Worm (Caenorhabditis elegans) whole organism, L4 larva: ENCODE data around the gene R07E3.7.
A peak's percentile ranks its signal among the peaks of the same experiment; 100 is the strongest.

Source experiments
- F49E8.2 ChIP-seq: sonication (generic microtip); optimal IDR thresholded peaks from 2 replicates; lab custom pipeline; 2016; ENCODE audit warnings: missing compliant biosample characterization, mild to moderate bottlenecking, missing genetic modification characterization, borderline replicate concordance
- Y48G9A.11 ChIP-seq: fragments of 200-800 bp; sonication (Bioruptor generic); IDR thresholded peaks from 2 replicates; pipeline ENCODE4 v1.3.6; 2022; ENCODE audit warnings: missing genetic modification reagents, missing genetic modification characterization, missing compliant biosample characterization
- ZK546.5 ChIP-seq, 2 experiments: sonication (generic microtip); optimal IDR thresholded peaks; 2 replicates each; lab custom pipeline; 2017; ENCODE audit warnings: missing biosample characterization in 2 of 2, missing genetic modification characterization in 2 of 2
- aha-1 ChIP-seq: fragments of 150-350 bp; peaks from one replicate; lab custom pipeline; 2014; ENCODE audit warnings: missing biosample characterization, missing genetic modification characterization
- attf-4 ChIP-seq: sonication (generic microtip); optimal IDR thresholded peaks from 3 replicates; lab custom pipeline; 2017; ENCODE audit warnings: missing biosample characterization, missing genetic modification characterization
- ceh-44 ChIP-seq: fragments of 200-800 bp; sonication (Bioruptor generic); IDR thresholded peaks from 2 replicates; pipeline ENCODE4 v1.3.6; 2022; ENCODE audit warnings: missing genetic modification reagents, missing genetic modification characterization, missing compliant biosample characterization
- dmd-8 ChIP-seq: fragments of 200-800 bp; sonication (Bioruptor generic); IDR thresholded peaks from 2 replicates; pipeline ENCODE4 v1.3.6; 2022; ENCODE audit warnings: missing genetic modification characterization, missing compliant biosample characterization
- dmd-9 ChIP-seq: fragments of 200-800 bp; sonication (Bioruptor generic); IDR thresholded peaks from 2 replicates; pipeline ENCODE4 v1.3.6; 2022; ENCODE audit warnings: missing genetic modification reagents, missing genetic modification characterization, missing compliant biosample characterization
- duxl-1 ChIP-seq: sonication (generic microtip); optimal IDR thresholded peaks from 2 replicates; lab custom pipeline; 2016; ENCODE audit warnings: mild to moderate bottlenecking, missing genetic modification characterization, moderate library complexity, missing compliant biosample characterization; ENCODE audit not compliant: poor library complexity
- egl-27 ChIP-seq: sonication (generic microtip); optimal IDR thresholded peaks from 3 replicates; lab custom pipeline; 2017; ENCODE audit warnings: missing biosample characterization, missing genetic modification reagents, missing genetic modification characterization
- egl-43 ChIP-seq: fragments of 200-800 bp; sonication (Bioruptor generic); IDR thresholded peaks from 2 replicates; pipeline ENCODE4 v1.3.6; 2022; ENCODE audit warnings: missing genetic modification reagents, missing genetic modification characterization, missing compliant biosample characterization
- fkh-10 ChIP-seq: fragments of 150-350 bp; optimal IDR thresholded peaks from 2 replicates; lab custom pipeline; 2014; ENCODE audit warnings: missing biosample characterization, missing genetic modification reagents, missing genetic modification characterization
- gei-8 ChIP-seq: fragments of 200-800 bp; sonication (Bioruptor generic); optimal IDR thresholded peaks from 2 replicates; lab custom pipeline; 2018; ENCODE audit warnings: mild to moderate bottlenecking, missing genetic modification characterization, missing compliant biosample characterization
- hif-1 ChIP-seq, 2 experiments: sonication (generic microtip); optimal IDR thresholded peaks; 2 replicates each; lab custom pipeline; 2016 to 2017; ENCODE audit warnings: missing compliant biosample characterization in 2 of 2, missing genetic modification characterization in 2 of 2, missing genetic modification reagents in 2 of 2, missing genotype in 2 of 2, mild to moderate bottlenecking in 1 of 2
- hlh-11 ChIP-seq: fragments of 200-800 bp; sonication (Bioruptor generic); optimal IDR thresholded peaks from 2 replicates; lab custom pipeline; 2018; ENCODE audit warnings: mild to moderate bottlenecking, missing genetic modification characterization, missing compliant biosample characterization
- hmg-1.1 ChIP-seq: fragments of 200-800 bp; sonication (Bioruptor generic); IDR thresholded peaks from 2 replicates; pipeline ENCODE4 v1.3.6; 2022; ENCODE audit warnings: missing genetic modification reagents, missing genetic modification characterization, missing compliant biosample characterization
- lin-1 ChIP-seq: fragments of 200-800 bp; sonication (Bioruptor generic); IDR thresholded peaks from 2 replicates; pipeline ENCODE4 v1.3.6; 2022; ENCODE audit warnings: missing genetic modification reagents, missing genetic modification characterization, missing compliant biosample characterization
- lin-13 ChIP-seq: fragments of 150-350 bp; optimal IDR thresholded peaks from 2 replicates; lab custom pipeline; 2014; ENCODE audit warnings: missing biosample characterization, missing genetic modification reagents, missing genetic modification characterization
- lin-38 ChIP-seq: fragments of 200-800 bp; sonication (Bioruptor generic); IDR thresholded peaks from 2 replicates; pipeline ENCODE4 v1.3.6; 2022; ENCODE audit warnings: missing genetic modification reagents, missing genetic modification characterization, missing compliant biosample characterization
- lir-3 ChIP-seq: sonication (generic microtip); optimal IDR thresholded peaks from 2 replicates; lab custom pipeline; 2016; ENCODE audit warnings: mild to moderate bottlenecking, missing genetic modification characterization, missing compliant biosample characterization
- lsy-2 ChIP-seq, 2 experiments: fragments of 150-350 bp in 1 of 2; sonication (generic microtip) in 1 of 2; optimal IDR thresholded peaks; 2 replicates each; lab custom pipeline; 2014 to 2017; ENCODE audit warnings: missing biosample characterization in 2 of 2, missing genetic modification characterization in 2 of 2
- mep-1 ChIP-seq: fragments of 150-350 bp; sonication (generic microtip); optimal IDR thresholded peaks from 3 replicates; lab custom pipeline; 2014; ENCODE audit warnings: missing biosample characterization, missing genetic modification characterization
- mes-2 ChIP-seq: sonication (generic microtip); optimal IDR thresholded peaks from 2 replicates; lab custom pipeline; 2016; ENCODE audit warnings: missing genotype, mild to moderate bottlenecking, missing genetic modification characterization, missing compliant biosample characterization; ENCODE audit not compliant: poor library complexity, severe bottlenecking
- mxl-2 ChIP-seq: fragments of 200-800 bp; sonication (Bioruptor generic); conservative IDR thresholded peaks from 2 replicates; pipeline ENCODE4 v1.3.6; 2022; ENCODE audit warnings: missing genetic modification reagents, missing genetic modification characterization, missing compliant biosample characterization
- mxl-3 ChIP-seq: fragments of 200-800 bp; sonication (Bioruptor generic); optimal IDR thresholded peaks from 2 replicates; lab custom pipeline; 2018; ENCODE audit warnings: mild to moderate bottlenecking, missing genetic modification characterization, missing compliant biosample characterization
- nhr-28 ChIP-seq: fragments of 150-350 bp; optimal IDR thresholded peaks from 2 replicates; lab custom pipeline; 2014; ENCODE audit warnings: missing biosample characterization, missing genetic modification characterization
- nhr-42 ChIP-seq: fragments of 200-800 bp; sonication (Bioruptor generic); IDR thresholded peaks from 2 replicates; pipeline ENCODE4 v1.3.6; 2022; ENCODE audit warnings: missing genetic modification characterization, missing compliant biosample characterization
- nhr-6 ChIP-seq: fragments of 150-350 bp; optimal IDR thresholded peaks from 2 replicates; lab custom pipeline; 2014; ENCODE audit warnings: missing biosample characterization, missing genetic modification characterization
- nhr-76 ChIP-seq: fragments of 150-350 bp; optimal IDR thresholded peaks from 2 replicates; lab custom pipeline; 2014; ENCODE audit warnings: missing biosample characterization, missing genetic modification characterization
- pha-4 ChIP-seq, 2 experiments: fragments of 150-350 bp in 1 of 2; fragments of 200-800 bp in 1 of 2; sonication (Bioruptor generic) in 1 of 2; IDR thresholded peaks in 1 of 2; optimal IDR thresholded peaks in 1 of 2; 2 replicates each; pipeline versions ENCODE4 v1.3.6 to Lab custom; 2014 to 2022; ENCODE audit warnings: missing genetic modification characterization in 2 of 2, missing genetic modification reagents in 2 of 2, missing biosample characterization in 1 of 2, missing compliant biosample characterization in 1 of 2
- php-3 ChIP-seq: fragments of 200-800 bp; sonication (Bioruptor generic); IDR thresholded peaks from 2 replicates; pipeline ENCODE4 v1.3.6; 2022; ENCODE audit warnings: missing genetic modification reagents, missing genetic modification characterization, missing compliant biosample characterization
- sdz-12 ChIP-seq: fragments of 200-800 bp; sonication (Bioruptor generic); optimal IDR thresholded peaks from 2 replicates; lab custom pipeline; 2018; ENCODE audit warnings: mild to moderate bottlenecking, missing genetic modification characterization, missing compliant biosample characterization
- set-16 ChIP-seq: fragments of 200-800 bp; sonication (Bioruptor generic); IDR thresholded peaks from 2 replicates; pipeline ENCODE4 v1.3.6; 2022; ENCODE audit warnings: missing genetic modification reagents, missing genetic modification characterization, missing compliant biosample characterization
- skn-1 ChIP-seq: fragments of 150-350 bp; optimal IDR thresholded peaks from 2 replicates; lab custom pipeline; 2014; ENCODE audit warnings: missing biosample characterization, missing genetic modification characterization
- unc-62 ChIP-seq, 3 experiments: fragments of 150-350 bp in 1 of 3; sonication (generic microtip); optimal IDR thresholded peaks in 2 of 3; peaks in 1 of 3; 1 replicate in 1 of 3; 2 replicates in 2 of 3; lab custom pipeline; 2014 to 2017; ENCODE audit warnings: missing biosample characterization in 3 of 3, missing genetic modification characterization in 3 of 3, missing genetic modification reagents in 3 of 3, missing genotype in 1 of 3
- zag-1 ChIP-seq: fragments of 150-350 bp; optimal IDR thresholded peaks from 2 replicates; lab custom pipeline; 2014; ENCODE audit warnings: missing biosample characterization, missing genetic modification characterization
- zip-2 ChIP-seq: fragments of 150-350 bp; optimal IDR thresholded peaks from 2 replicates; lab custom pipeline; 2014; ENCODE audit warnings: missing biosample characterization, missing genetic modification characterization
- ztf-7 ChIP-seq: fragments of 150-350 bp; optimal IDR thresholded peaks from 2 replicates; lab custom pipeline; 2014; ENCODE audit warnings: missing biosample characterization, missing genetic modification characterization

The R07E3.7 gene

ce11 chrX:10377663-10378062 is 22.1 kb upstream of the R07E3.7 start (continued):
- TF ChIP-seq pha-4 (GFP tag; IDR thresholded peaks at IDR 0.05; lab: Robert Waterston, UW) (peak; percentile 70), pha-4 (tag; optimal IDR thresholded peaks at IDR 0.05; lab: Kevin White, UChicago) (peak; percentile 33), dmd-9 (GFP tag; lab: Robert Waterston, UW) (0 out of 2 replicates have a peak, but pooled peaks have one; percentile 14), attf-4 (no peak), mep-1 (tag; lab: Kevin White, UChicago) (peak; percentile 94), egl-27 (tag; lab: Kevin White, UChicago) (no peak), ZK546.5 (tag; optimal IDR thresholded peaks at IDR 0.05; lab: Kevin White, UChicago) (no peak), lsy-2 (tag; optimal IDR thresholded peaks at IDR 0.05; lab: Kevin White, UChicago) (peak; percentile 46 to 92), mxl-3 (GFP tag; lab: Kevin White, UChicago) (peak; percentile 89), dmd-8 (GFP tag; lab: Robert Waterston, UW) (no peak), aha-1 (tag; lab: Kevin White, UChicago) (peak; percentile 96), nhr-28 (tag; lab: Kevin White, UChicago) (peak; percentile 73), lin-13 (GFP tag; lab: Kevin White, UChicago) (peak; percentile 47), lin-1 (GFP tag; lab: Robert Waterston, UW) (0 out of 2 replicates have a peak, but pooled peaks have one; percentile 13), ceh-44 (GFP tag; lab: Robert Waterston, UW) (no peak), duxl-1 (tag; lab: Kevin White, UChicago) (no peak), zip-2 (tag; lab: Kevin White, UChicago) (no peak), Y48G9A.11 (GFP tag; lab: Robert Waterston, UW) (no peak), mes-2 (tag; lab: Kevin White, UChicago) (peak; percentile 88), set-16 (GFP tag; lab: Robert Waterston, UW) (no peak), mxl-2 (no peak), skn-1 (tag; lab: Kevin White, UChicago) (no peak), hmg-1.1 (GFP tag; lab: Robert Waterston, UW) (peak; percentile 84), fkh-10 (GFP tag; lab: Kevin White, UChicago) (peak; percentile 70), F49E8.2 (tag; lab: Kevin White, UChicago) (no peak), zag-1 (tag; lab: Kevin White, UChicago) (no peak), hif-1 (tag; optimal IDR thresholded peaks at IDR 0.05; lab: Kevin White, UChicago) (peak in 1 of 2 experiments; percentile 59), sdz-12 (no peak), hlh-11 (peak; percentile 97), ztf-7 (tag; lab: Kevin White, UChicago) (peak; percentile 67), nhr-6 (tag; lab: Kevin White, UChicago) (peak; percentile 88), lin-38 (GFP tag; lab: Robert Waterston, UW) (peak; percentile 71; the same call in 1 of the 2 replicates)

ce11 chrX:10376989-10377388 is 21.4 kb upstream of the R07E3.7 start:
- TF ChIP-seq nhr-42 (GFP tag; lab: Robert Waterston, UW) = no peak
- no peak for TF ChIP-seq skn-1 (tag; lab: Kevin White, UChicago)
- TF ChIP-seq unc-62 (GFP tag; optimal IDR thresholded peaks at IDR 0.05 in 1 of 2; lab: Kevin White, UChicago) = peak in 1 of 2 experiments; percentile 95
- no peak for TF ChIP-seq unc-62 (tag; optimal IDR thresholded peaks at IDR 0.05; lab: Kevin White, UChicago)
- TF ChIP-seq lir-3 = no peak
- no peak for TF ChIP-seq php-3 (GFP tag; lab: Robert Waterston, UW)
- TF ChIP-seq nhr-76 (tag; lab: Kevin White, UChicago) = no peak

- TF ChIP-seq set-16 (GFP tag; lab: Robert Waterston, UW) = peak; percentile 66
- no peak for TF ChIP-seq gei-8 (GFP tag; lab: Kevin White, UChicago)
- no peak for TF ChIP-seq hlh-11
- TF ChIP-seq egl-43 (GFP tag; lab: Robert Waterston, UW) = 0 out of 2 replicates have a peak, but pooled peaks have one; percentile 39
- TF ChIP-seq, all 104 proteins: peak for 2
Observed at ce11 chrX:10373581-10373980, 18.0 kb upstream of the R07E3.7 start.
